Fruit fly (Drosophila melanogaster): ENCODE results near the gene brk.
A peak's percentile ranks its signal among the peaks of the same experiment; 100 is the strongest.

brk gene

dm6 chrX:7334801-7335176, 27.1 kb downstream of the brk start (continued):
- TF ChIP-seq CG32772 (GFP tag; IDR thresholded peaks at IDR 0.05) (peak; percentile 66; the same call in 1 of the 2 replicates), CG8924 (tag; optimal IDR thresholded peaks at IDR 0.05) (peak; percentile 89), CG17912 (GFP tag; optimal IDR thresholded peaks at IDR 0.05) (no peak), sqz (GFP tag; optimal IDR thresholded peaks at IDR 0.05) (peak; percentile 62), CG32767 (GFP tag; IDR thresholded peaks at IDR 0.05) (peak; percentile 48; the same call in 1 of the 2 replicates), grau (tag; optimal IDR thresholded peaks at IDR 0.05) (peak; percentile 98), Sry-δ (GFP tag; optimal IDR thresholded peaks at IDR 0.05) (no peak), CG7271 (tag; optimal IDR thresholded peaks at IDR 0.05) (peak; percentile 42), esg (GFP tag; conservative IDR thresholded peaks at IDR 0.05) (peak; percentile 74), Ets65A (GFP tag) (no peak), Drgx (GFP tag; IDR thresholded peaks at IDR 0.05) (peak; percentile 62), CG7786 (GFP tag; optimal IDR thresholded peaks at IDR 0.05) (no peak), sc (optimal IDR thresholded peaks at IDR 0.05) (no peak), sc (GFP tag; optimal IDR thresholded peaks at IDR 0.05) (peak; percentile 51), sr (GFP tag; IDR thresholded peaks at IDR 0.05) (no peak), CG3995 (GFP tag; optimal IDR thresholded peaks at IDR 0.05) (no peak), bab2 (GFP tag; optimal IDR thresholded peaks at IDR 0.05) (no peak), CG17612 (GFP tag; IDR thresholded peaks at IDR 0.05) (no peak), eve (GFP tag; optimal IDR thresholded peaks at IDR 0.05) (peak in 1 of 2 experiments; percentile 21), hth (optimal IDR thresholded peaks at IDR 0.05) (no peak), CG4360 (GFP tag; IDR thresholded peaks at IDR 0.05) (no peak), CG7372 (GFP tag; IDR thresholded peaks at IDR 0.05) (peak; percentile 31; the same call in 1 of the 2 replicates), ewg (GFP tag; optimal IDR thresholded peaks at IDR 0.05) (peak; percentile 45), zfh2 (GFP tag; optimal IDR thresholded peaks at IDR 0.05) (no peak), CG9876 (GFP tag; optimal IDR thresholded peaks at IDR 0.05) (no peak), luna (GFP tag; optimal IDR thresholded peaks at IDR 0.05) (no peak), Atf6 (GFP tag; IDR thresholded peaks at IDR 0.05) (peak; percentile 84), Hr39 (optimal IDR thresholded peaks at IDR 0.05) (no peak), gsb (GFP tag; IDR thresholded peaks at IDR 0.05) (no peak), Bgb (GFP tag; IDR thresholded peaks at IDR 0.05; ENCODE audit: partially characterized antibody) (no peak), corto (GFP tag; optimal IDR thresholded peaks at IDR 0.05) (no peak), crol (GFP tag; IDR thresholded peaks at IDR 0.05) (no peak), sug (tag; optimal IDR thresholded peaks at IDR 0.05) (peak; percentile 73), inv (GFP tag; IDR thresholded peaks at IDR 0.05; ENCODE audit: partially characterized antibody) (no peak), Atf-2 (GFP tag; optimal IDR thresholded peaks at IDR 0.05) (no peak), CG7357 (GFP tag; IDR thresholded peaks at IDR 0.05) (0 out of 3 replicates have a peak, but pooled peaks have one; percentile 40), Hr3 (GFP tag; optimal IDR thresholded peaks at IDR 0.05) (peak; percentile 65), CG10543 (GFP tag; optimal IDR thresholded peaks at IDR 0.05) (peak; percentile 88), H2.0 (GFP tag; IDR thresholded peaks at IDR 0.05) (peak; percentile 73), crc (GFP tag; optimal IDR thresholded peaks at IDR 0.05) (no peak), CG12299 (tag; optimal IDR thresholded peaks at IDR 0.05) (peak; percentile 71), sima (GFP tag; optimal IDR thresholded peaks at IDR 0.05) (no peak), CG7987 (GFP tag; optimal IDR thresholded peaks at IDR 0.05) (peak; percentile 11), CG11085 (GFP tag; IDR thresholded peaks at IDR 0.05) (peak; percentile 53), nau (GFP tag; optimal IDR thresholded peaks at IDR 0.05) (no peak), tx (GFP tag; optimal IDR thresholded peaks at IDR 0.05) (no peak), Sox100B (GFP tag; optimal IDR thresholded peaks at IDR 0.05) (peak; percentile 77), CG1603 (tag; optimal IDR thresholded peaks at IDR 0.05) (peak; percentile 24), grn (GFP tag; optimal IDR thresholded peaks at IDR 0.05) (no peak), bbx (GFP tag; IDR thresholded peaks at IDR 0.05; ENCODE audit: partially characterized antibody) (no peak), CG16815 (GFP tag; optimal IDR thresholded peaks at IDR 0.05) (peak; percentile 39), org-1 (GFP tag; optimal IDR thresholded peaks at IDR 0.05) (peak; percentile 42), CG12219 (GFP tag; optimal IDR thresholded peaks at IDR 0.05) (peak; percentile 55)
